Worm (Caenorhabditis elegans): Measurements from ENCODE around the gene srw-79.

DNA sequence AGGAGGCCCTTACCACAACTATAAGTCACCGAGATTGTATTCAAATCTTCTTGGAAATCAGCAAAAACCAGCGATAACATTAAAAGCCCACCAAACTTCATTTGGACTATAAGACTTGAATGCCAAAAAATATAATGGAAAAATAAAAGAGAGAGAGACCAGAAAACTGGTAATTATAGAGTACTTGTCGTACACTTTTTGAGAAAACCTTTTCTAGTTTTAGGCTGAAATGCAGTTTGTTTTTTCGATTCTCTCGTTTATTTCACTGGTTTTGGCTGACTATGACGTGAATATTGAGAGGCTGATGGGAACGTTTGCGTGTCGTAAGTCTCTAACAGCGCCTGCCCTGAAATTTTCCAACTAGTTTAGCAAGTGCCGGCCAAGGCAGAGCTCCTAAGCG, 16.0 kb upstream of the srw-79 start, which contains the start of the genes irld-64 and irld-63:
- TF ChIP-seq gmeb-2 (tag; optimal IDR thresholded peaks at IDR 0.05) (no peak), ceh-31 (tag; optimal IDR thresholded peaks at IDR 0.05) (no peak), elt-4 (tag; optimal IDR thresholded peaks at IDR 0.05) (no peak), eyg-1 (tag; optimal IDR thresholded peaks at IDR 0.05) (no peak), dve-1 (tag; optimal IDR thresholded peaks at IDR 0.05) (no peak), lin-11 (tag; optimal IDR thresholded peaks at IDR 0.05) (no peak), pag-3 (tag; optimal IDR thresholded peaks at IDR 0.05; ENCODE audit: borderline replicate concordance) (no peak), sox-4 (tag; optimal IDR thresholded peaks at IDR 0.05) (no peak), nfya-1 (tag; optimal IDR thresholded peaks at IDR 0.05) (no peak), pha-4 (tag; optimal IDR thresholded peaks at IDR 0.05) (no peak), hlh-13 (GFP tag; optimal IDR thresholded peaks at IDR 0.05) (no peak), ttx-3 (tag; optimal IDR thresholded peaks at IDR 0.05) (no peak)
